Worm (Caenorhabditis elegans) whole organism, young adult: ENCODE measurements around the gene hpo-39.

Experiments
- B0019.2 ChIP-seq: fragments of 200-800 bp; sonication (Bioruptor generic); conservative IDR thresholded peaks from 2 replicates; pipeline ENCODE4 v1.3.6; 2022; ENCODE audit warnings: missing genetic modification reagents, missing genetic modification characterization, missing compliant biosample characterization
- B0336.3 ChIP-seq: fragments of 200-800 bp; sonication (Bioruptor generic); IDR thresholded peaks from 2 replicates; pipeline ENCODE4 v1.3.6; 2022; ENCODE audit warnings: missing genetic modification characterization, missing compliant biosample characterization
- C17E4.6 ChIP-seq: fragments of 200-800 bp; sonication (Bioruptor generic); IDR thresholded peaks from 2 replicates; pipeline ENCODE4 v1.3.6; 2022; ENCODE audit warnings: missing genetic modification reagents, missing genetic modification characterization, missing compliant biosample characterization
- F57A8.1 ChIP-seq: fragments of 200-800 bp; sonication (Bioruptor generic); optimal IDR thresholded peaks from 2 replicates; lab custom pipeline; 2018; ENCODE audit warnings: mild to moderate bottlenecking, missing genetic modification characterization, moderate library complexity, missing compliant biosample characterization
- K11D2.4 ChIP-seq: fragments of 200-800 bp; sonication (Bioruptor generic); IDR thresholded peaks from 2 replicates; pipeline ENCODE4 v1.3.6; 2022; ENCODE audit warnings: missing genetic modification reagents, missing genetic modification characterization, missing compliant biosample characterization
- T07F8.4 ChIP-seq: sonication (generic microtip); optimal IDR thresholded peaks from 2 replicates; lab custom pipeline; 2016; ENCODE audit warnings: mild to moderate bottlenecking, missing genetic modification characterization, moderate library complexity, missing compliant biosample characterization
- T26A5.8 ChIP-seq: sonication (generic microtip); optimal IDR thresholded peaks from 2 replicates; lab custom pipeline; 2016; ENCODE audit warnings: missing genetic modification characterization, missing compliant biosample characterization
- aptf-2 ChIP-seq: fragments of 200-800 bp; sonication (Bioruptor generic); conservative IDR thresholded peaks from 2 replicates; pipeline ENCODE4 v1.3.6; 2022; ENCODE audit warnings: missing genetic modification reagents, missing genetic modification characterization, missing compliant biosample characterization
- attf-3 ChIP-seq: fragments of 200-800 bp; sonication (Bioruptor generic); conservative IDR thresholded peaks from 2 replicates; pipeline ENCODE4 v1.3.6; 2022; ENCODE audit warnings: missing genetic modification reagents, missing genetic modification characterization, missing compliant biosample characterization
- attf-6 ChIP-seq: fragments of 200-800 bp; sonication (Bioruptor generic); IDR thresholded peaks from 2 replicates; pipeline ENCODE4 v1.3.6; 2022; ENCODE audit warnings: missing genetic modification reagents, missing genetic modification characterization, missing compliant biosample characterization
- bed-2 ChIP-seq: fragments of 200-800 bp; sonication (Bioruptor generic); IDR thresholded peaks from 2 replicates; pipeline ENCODE4 v1.3.6; 2022; ENCODE audit warnings: missing genetic modification reagents, missing genetic modification characterization, missing compliant biosample characterization
- dpff-1 ChIP-seq: sonication (generic microtip); optimal IDR thresholded peaks from 2 replicates; lab custom pipeline; 2017; ENCODE audit warnings: mild to moderate bottlenecking, missing genetic modification characterization, missing compliant biosample characterization
- egrh-3 ChIP-seq: fragments of 200-800 bp; sonication (Bioruptor generic); IDR thresholded peaks from 2 replicates; pipeline ENCODE4 v1.3.6; 2022; ENCODE audit warnings: missing genetic modification reagents, missing genetic modification characterization, missing compliant biosample characterization
- fkh-3 ChIP-seq: sonication (generic microtip); optimal IDR thresholded peaks from 2 replicates; lab custom pipeline; 2016; ENCODE audit warnings: mild to moderate bottlenecking, missing genetic modification characterization, missing compliant biosample characterization
- him-1 ChIP-seq: sonication (generic microtip); optimal IDR thresholded peaks from 2 replicates; lab custom pipeline; 2016; ENCODE audit warnings: missing genotype, missing genetic modification reagents, missing genetic modification characterization, missing compliant biosample characterization
- hmg-1.2 ChIP-seq: fragments of 200-800 bp; sonication (Bioruptor generic); IDR thresholded peaks from 2 replicates; pipeline ENCODE4 v1.3.6; 2022; ENCODE audit warnings: missing genetic modification reagents, missing genetic modification characterization, missing compliant biosample characterization
- hmg-20 ChIP-seq: fragments of 200-800 bp; sonication (Bioruptor generic); IDR thresholded peaks from 2 replicates; pipeline ENCODE4 v1.3.6; 2022; ENCODE audit warnings: missing genetic modification reagents, missing genetic modification characterization, missing compliant biosample characterization
- hsf-1 ChIP-seq: fragments of 200-800 bp; sonication (Bioruptor generic); IDR thresholded peaks from 2 replicates; pipeline ENCODE4 v1.3.6; 2022; ENCODE audit warnings: missing genetic modification reagents, missing genetic modification characterization, missing compliant biosample characterization
- lag-1 ChIP-seq: fragments of 200-800 bp; sonication (Bioruptor generic); IDR thresholded peaks from 2 replicates; pipeline ENCODE4 v1.3.6; 2022; ENCODE audit warnings: missing genetic modification reagents, missing genetic modification characterization, missing compliant biosample characterization
- let-607 ChIP-seq, 2 experiments: fragments of 200-800 bp in 1 of 2; sonication (Bioruptor generic) in 1 of 2; sonication (generic microtip) in 1 of 2; optimal IDR thresholded peaks; 2 replicates each; lab custom pipeline; 2016 to 2018; ENCODE audit warnings: mild to moderate bottlenecking in 2 of 2, missing compliant biosample characterization in 2 of 2, missing genetic modification characterization in 2 of 2, moderate library complexity in 2 of 2, missing genotype in 1 of 2
- lin-26 ChIP-seq: fragments of 200-800 bp; sonication (Bioruptor generic); IDR thresholded peaks from 2 replicates; pipeline ENCODE4 v1.3.6; 2022; ENCODE audit warnings: missing genetic modification reagents, missing genetic modification characterization, missing compliant biosample characterization
- lin-35 ChIP-seq, 3 experiments: fragments of 150-350 bp in 2 of 3; sonication (generic microtip) in 1 of 3; optimal IDR thresholded peaks; 2 replicates each; lab custom pipeline; 2014 to 2018; ENCODE audit warnings: missing biosample characterization in 3 of 3, missing genetic modification characterization in 3 of 3, missing genetic modification reagents in 3 of 3
- lin-40 ChIP-seq: sonication (generic microtip); optimal IDR thresholded peaks from 2 replicates; lab custom pipeline; 2016; ENCODE audit warnings: missing genetic modification characterization, mild to moderate bottlenecking, missing compliant biosample characterization, missing genotype, missing genetic modification reagents
- lin-54 ChIP-seq: fragments of 200-800 bp; sonication (Bioruptor generic); optimal IDR thresholded peaks from 2 replicates; lab custom pipeline; 2018; ENCODE audit warnings: mild to moderate bottlenecking, missing genetic modification characterization, missing compliant biosample characterization
- lsl-1 ChIP-seq: fragments of 200-800 bp; sonication (Bioruptor generic); optimal IDR thresholded peaks from 2 replicates; lab custom pipeline; 2018; ENCODE audit warnings: mild to moderate bottlenecking, missing genetic modification characterization, moderate library complexity, missing compliant biosample characterization
- nfya-2 ChIP-seq: fragments of 200-800 bp; sonication (Bioruptor generic); IDR thresholded peaks from 2 replicates; pipeline ENCODE4 v1.3.6; 2022; ENCODE audit warnings: missing genetic modification reagents, missing genetic modification characterization, missing compliant biosample characterization
- nhr-80 ChIP-seq: sonication (generic microtip); optimal IDR thresholded peaks from 2 replicates; lab custom pipeline; 2016; ENCODE audit warnings: missing genetic modification characterization, missing compliant biosample characterization
- pbrm-1 ChIP-seq: fragments of 200-800 bp; sonication (Bioruptor generic); IDR thresholded peaks from 2 replicates; pipeline ENCODE4 v1.3.6; 2022; ENCODE audit warnings: missing genetic modification reagents, missing genetic modification characterization, missing compliant biosample characterization
- pha-4 ChIP-seq: fragments of 150-350 bp; sonication (generic microtip); optimal IDR thresholded peaks from 2 replicates; lab custom pipeline; 2014; ENCODE audit warnings: missing biosample characterization, missing genetic modification reagents, missing genetic modification characterization
- sdz-38 ChIP-seq: sonication (generic microtip); optimal IDR thresholded peaks from 2 replicates; lab custom pipeline; 2016; ENCODE audit warnings: missing genotype, missing genetic modification characterization, missing compliant biosample characterization
- snpc-1.3 ChIP-seq: sonication (generic microtip); optimal IDR thresholded peaks from 2 replicates; lab custom pipeline; 2017; ENCODE audit warnings: missing genetic modification characterization, mild to moderate bottlenecking, missing compliant biosample characterization, antibody characterized with exemption, moderate library complexity, missing genotype, missing genetic modification reagents; ENCODE audit not compliant: insufficient read depth
- unc-62 ChIP-seq: fragments of 150-350 bp; optimal IDR thresholded peaks from 2 replicates; lab custom pipeline; 2014; ENCODE audit warnings: missing biosample characterization, missing genetic modification reagents, missing genetic modification characterization
- zfh-2 ChIP-seq: fragments of 200-800 bp; sonication (Bioruptor generic); conservative IDR thresholded peaks from 2 replicates; pipeline ENCODE4 v1.3.6; 2022; ENCODE audit warnings: missing genetic modification reagents, missing genetic modification characterization, missing compliant biosample characterization
- ztf-22 ChIP-seq: fragments of 200-800 bp; sonication (Bioruptor generic); optimal IDR thresholded peaks from 2 replicates; lab custom pipeline; 2018; ENCODE audit warnings: mild to moderate bottlenecking, missing genetic modification characterization, moderate library complexity, missing compliant biosample characterization
- ztf-25 ChIP-seq: fragments of 200-800 bp; sonication (Bioruptor generic); IDR thresholded peaks from 2 replicates; pipeline ENCODE4 v1.3.6; 2022; ENCODE audit warnings: missing genetic modification reagents, missing genetic modification characterization, missing compliant biosample characterization
- ztf-26 ChIP-seq: sonication (generic microtip); optimal IDR thresholded peaks from 2 replicates; lab custom pipeline; 2017; ENCODE audit warnings: missing genetic modification characterization, missing compliant biosample characterization
- ztf-28 ChIP-seq: fragments of 200-800 bp; sonication (Bioruptor generic); IDR thresholded peaks from 2 replicates; pipeline ENCODE4 v1.3.6; 2022; ENCODE audit warnings: missing genetic modification reagents, missing genetic modification characterization, missing compliant biosample characterization
- ztf-3 ChIP-seq: fragments of 200-800 bp; sonication (Bioruptor generic); optimal IDR thresholded peaks from 2 replicates; lab custom pipeline; 2018; ENCODE audit warnings: mild to moderate bottlenecking, missing genetic modification characterization, missing compliant biosample characterization

hpo-39 gene

ce11 chrV:4551911-4552310 lies 21.8 kb downstream of the hpo-39 start:
- TF ChIP-seq unc-62 (GFP tag; lab: Kevin White, UChicago) (no peak), hmg-20 (no peak), C17E4.6 (GFP tag; lab: Robert Waterston, UW) (no peak), lsl-1 (GFP tag; lab: Kevin White, UChicago) (no peak), lag-1 (GFP tag; lab: Robert Waterston, UW) (no peak), lin-26 (GFP tag; lab: Robert Waterston, UW) (no peak), K11D2.4 (GFP tag; lab: Robert Waterston, UW) (no peak), B0336.3 (GFP tag; lab: Robert Waterston, UW) (no peak), lin-35 (GFP tag; optimal IDR thresholded peaks at IDR 0.05; lab: Kevin White, UChicago) (no peak), F57A8.1 (GFP tag; lab: Kevin White, UChicago) (no peak), ztf-28 (no peak)

ce11 chrV:4550459-4550858 lies 23.3 kb downstream of the hpo-39 start:
- peak in 1 of 2 experiments; percentile 7 for TF ChIP-seq let-607 (tag; optimal IDR thresholded peaks at IDR 0.05; lab: Kevin White, UChicago)
- no peak for TF ChIP-seq attf-6 (GFP tag; lab: Robert Waterston, UW)
- TF ChIP-seq him-1 (tag; lab: Kevin White, UChicago): no peak
- TF ChIP-seq zfh-2 (GFP tag; lab: Robert Waterston, UW): peak; percentile 70
- TF ChIP-seq pbrm-1: no peak
- 0 out of 2 replicates have a peak, but pooled peaks have one; percentile 24 for TF ChIP-seq B0336.3 (GFP tag; lab: Robert Waterston, UW)
- TF ChIP-seq B0019.2 (GFP tag; lab: Robert Waterston, UW): no peak
- TF ChIP-seq lin-40 (tag; lab: Kevin White, UChicago): peak; percentile 17
- no peak for TF ChIP-seq lin-35 (GFP tag; optimal IDR thresholded peaks at IDR 0.05; lab: Kevin White, UChicago)
- no peak for TF ChIP-seq lsl-1 (GFP tag; lab: Kevin White, UChicago)
- TF ChIP-seq C17E4.6 (GFP tag; lab: Robert Waterston, UW): no peak
- TF ChIP-seq fkh-3: no peak
- TF ChIP-seq snpc-1.3 (tag; lab: Kevin White, UChicago): no peak
- TF ChIP-seq egrh-3: no peak
- TF ChIP-seq hmg-1.2 (GFP tag; lab: Robert Waterston, UW): peak; percentile 49; the same call in 1 of the 2 replicates
- TF ChIP-seq T26A5.8: no peak
- TF ChIP-seq sdz-38 (tag; lab: Kevin White, UChicago): no peak
- peak; percentile 50 for TF ChIP-seq nhr-80
- no peak for TF ChIP-seq hmg-20
- no peak for TF ChIP-seq ztf-3 (GFP tag; lab: Kevin White, UChicago)
- TF ChIP-seq bed-2: no peak
- TF ChIP-seq T07F8.4 (tag; lab: Kevin White, UChicago): no peak
- TF ChIP-seq ztf-26: peak; percentile 13
- TF ChIP-seq ztf-22 (GFP tag; lab: Kevin White, UChicago): no peak

ce11 chrV:4549191-4549590 lies 24.5 kb downstream of the hpo-39 start, which contains the start of gene sos-1:
Gene sos-1 (minus strand): TSS chrV:4549291.
- TF ChIP-seq B0019.2 (GFP tag; lab: Robert Waterston, UW) (no peak), dpff-1 (tag; lab: Kevin White, UChicago) (no peak), ztf-3 (GFP tag; lab: Kevin White, UChicago) (no peak), aptf-2 (GFP tag; lab: Robert Waterston, UW) (no peak), hsf-1 (GFP tag; lab: Robert Waterston, UW) (no peak), ztf-25 (GFP tag; lab: Robert Waterston, UW) (no peak), pha-4 (tag; lab: Kevin White, UChicago) (no peak), hmg-20 (no peak), K11D2.4 (GFP tag; lab: Robert Waterston, UW) (no peak), lin-54 (GFP tag; lab: Kevin White, UChicago) (no peak), nfya-2 (no peak), attf-3 (no peak), pbrm-1 (no peak)
